Worm (Caenorhabditis elegans): ENCODE data around the gene DC2.5.

DNA sequence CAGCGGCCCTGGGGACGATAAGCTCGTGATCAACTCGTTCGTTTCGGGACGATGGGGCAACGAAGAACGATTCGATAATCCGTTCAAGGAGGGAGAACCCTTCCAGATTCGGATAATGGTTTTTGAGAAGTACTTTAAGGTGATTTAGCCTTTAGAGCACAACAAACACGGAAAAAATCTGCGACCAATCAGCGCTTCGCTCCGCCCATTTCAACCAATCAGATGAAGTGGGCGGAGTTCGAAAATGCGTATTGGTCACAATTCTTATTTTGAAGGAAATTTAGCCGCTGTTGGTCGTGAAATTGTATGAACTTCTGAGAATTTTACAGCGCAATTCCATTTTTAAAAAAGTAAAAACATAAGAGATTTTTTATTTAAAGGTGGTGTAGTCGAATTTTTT is 5.8 kb downstream of the DC2.5 start:
- no peak for TF ChIP-seq hsf-1 (GFP tag; IDR thresholded peaks at IDR 0.05)
- no peak for TF ChIP-seq chd-7 (tag; optimal IDR thresholded peaks at IDR 0.05)
- no peak for TF ChIP-seq ztf-25 (GFP tag; IDR thresholded peaks at IDR 0.05)
- no peak for TF ChIP-seq F57A8.1 (GFP tag; optimal IDR thresholded peaks at IDR 0.05)
- TF ChIP-seq zim-3 (tag; optimal IDR thresholded peaks at IDR 0.05) = no peak
- no peak for TF ChIP-seq dpl-1 (GFP tag; optimal IDR thresholded peaks at IDR 0.05)
- TF ChIP-seq F49E8.2 (tag; optimal IDR thresholded peaks at IDR 0.05; ENCODE audit: insufficient read depth) = no peak
- no peak for TF ChIP-seq pha-4 (tag; optimal IDR thresholded peaks at IDR 0.05)
- no peak for TF ChIP-seq bed-2 (GFP tag; IDR thresholded peaks at IDR 0.05)
- no peak for TF ChIP-seq lin-40 (tag; optimal IDR thresholded peaks at IDR 0.05)
- TF ChIP-seq unc-62 (GFP tag; optimal IDR thresholded peaks at IDR 0.05) = no peak
- TF ChIP-seq pbrm-1 (GFP tag; IDR thresholded peaks at IDR 0.05) = no peak
- no peak for TF ChIP-seq B0336.3 (GFP tag; IDR thresholded peaks at IDR 0.05)
- TF ChIP-seq let-526 (GFP tag; IDR thresholded peaks at IDR 0.05) = no peak
